Fruit fly (Drosophila melanogaster): ENCODE data around the gene Gr98a.

Gene Gr98a

DNA sequence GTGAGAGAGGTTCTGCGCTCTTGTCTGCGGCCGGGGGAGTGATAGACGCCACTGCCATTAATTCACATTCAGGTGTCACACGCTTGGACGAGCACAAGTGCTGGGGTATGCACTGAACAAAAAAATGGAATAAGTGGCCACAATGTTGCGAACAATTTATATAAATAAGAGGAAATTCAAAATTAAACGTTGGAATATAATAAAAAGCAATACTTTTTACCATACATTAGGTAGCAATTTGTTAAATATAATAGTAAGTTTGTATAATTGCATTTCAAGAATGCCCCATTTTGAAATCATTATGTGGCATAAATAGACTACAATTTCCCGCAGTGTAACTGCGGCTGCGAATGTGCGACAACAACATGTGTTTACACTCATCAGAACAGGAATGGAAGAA is 32.2 kb downstream of the Gr98a start:
- TF ChIP-seq Jra (GFP tag; optimal IDR thresholded peaks at IDR 0.05) (no peak), psq (GFP tag; optimal IDR thresholded peaks at IDR 0.05) (no peak), Sp1 (GFP tag; optimal IDR thresholded peaks at IDR 0.05) (no peak), tai (GFP tag; optimal IDR thresholded peaks at IDR 0.05) (no peak), jim (GFP tag; optimal IDR thresholded peaks at IDR 0.05) (no peak), rgr (GFP tag; optimal IDR thresholded peaks at IDR 0.05) (no peak), woc (GFP tag; optimal IDR thresholded peaks at IDR 0.05) (no peak)

DNA sequence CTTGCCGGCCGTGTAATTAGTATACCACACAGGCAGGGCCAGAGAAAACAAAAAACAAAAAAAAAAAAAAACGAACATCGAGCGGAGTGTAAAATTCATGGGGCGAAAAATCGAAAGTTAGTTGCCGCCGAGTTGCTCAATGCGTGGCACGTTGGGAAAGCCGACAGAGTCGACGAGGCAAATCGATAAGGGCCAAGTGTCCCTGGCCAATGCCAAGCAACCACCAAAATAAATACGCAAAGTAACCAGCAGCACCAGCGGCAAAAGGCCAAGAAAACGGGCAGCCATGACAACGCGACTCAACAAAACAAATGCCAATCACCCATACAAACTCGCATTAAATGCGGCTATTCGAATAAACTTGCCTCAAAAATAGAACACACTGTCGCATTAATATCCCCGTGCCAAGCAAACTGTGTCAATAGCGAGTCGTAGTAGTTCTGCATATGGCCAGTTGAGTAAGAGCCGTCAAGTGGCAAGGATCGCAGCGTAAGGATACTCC is 32.7 kb downstream of the Gr98a start, which contains the start of gene CG12885:
CG12885 (plus strand) TSS at position 452 of the 502 bp plus-strand sequence.
- TF ChIP-seq Hr78 (GFP tag; optimal IDR thresholded peaks at IDR 0.05) (no peak), CG32264 (GFP tag; optimal IDR thresholded peaks at IDR 0.05) (no peak), pan (optimal IDR thresholded peaks at IDR 0.05) (no peak), Hr83 (GFP tag; optimal IDR thresholded peaks at IDR 0.05; ENCODE audit: poor library complexity, severe bottlenecking) (no peak), GATAd (GFP tag; optimal IDR thresholded peaks at IDR 0.05) (no peak), Abd-B (GFP tag; optimal IDR thresholded peaks at IDR 0.05) (no peak), tai (GFP tag; optimal IDR thresholded peaks at IDR 0.05) (no peak), dmrt93B (GFP tag; optimal IDR thresholded peaks at IDR 0.05) (no peak), Vsx2 (GFP tag; optimal IDR thresholded peaks at IDR 0.05; ENCODE audit: partially characterized antibody) (no peak), Rel (GFP tag; optimal IDR thresholded peaks at IDR 0.05) (no peak), Rel (tag; optimal IDR thresholded peaks at IDR 0.05) (no peak), rgr (GFP tag; optimal IDR thresholded peaks at IDR 0.05) (no peak), usp (GFP tag; optimal IDR thresholded peaks at IDR 0.05) (no peak), sage (GFP tag; optimal IDR thresholded peaks at IDR 0.05) (no peak), woc (GFP tag; optimal IDR thresholded peaks at IDR 0.05) (no peak)

DNA sequence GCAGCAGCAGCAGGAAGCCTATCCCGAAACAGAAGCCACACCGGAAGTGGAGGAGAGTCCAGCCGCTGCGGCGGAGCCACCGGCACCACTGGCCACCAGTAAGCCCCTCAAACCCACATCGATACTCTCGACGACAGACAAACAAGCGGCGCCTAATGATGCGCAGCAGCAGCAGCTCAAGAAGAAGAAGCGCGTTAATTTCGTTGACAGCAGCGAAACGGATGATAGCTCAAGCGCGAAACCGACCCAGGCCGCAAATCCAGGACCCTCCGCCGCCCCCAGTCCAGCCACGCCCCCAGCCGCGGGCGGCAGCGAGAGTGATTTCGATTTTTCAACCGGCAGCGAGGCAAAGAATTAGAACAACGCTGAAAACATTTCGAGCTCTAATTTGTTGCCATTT is 45.5 kb downstream of the Gr98a start:
- TF ChIP-seq sage (GFP tag; optimal IDR thresholded peaks at IDR 0.05): no peak
- no peak for TF ChIP-seq CG32264 (GFP tag; optimal IDR thresholded peaks at IDR 0.05)
- no peak for TF ChIP-seq brk (GFP tag; optimal IDR thresholded peaks at IDR 0.05)
- peak; percentile 93 for TF ChIP-seq Dfd (GFP tag; optimal IDR thresholded peaks at IDR 0.05)
- no peak for TF ChIP-seq h (GFP tag; optimal IDR thresholded peaks at IDR 0.05)
- TF ChIP-seq N (GFP tag; optimal IDR thresholded peaks at IDR 0.05): no peak
